Fruit fly (Drosophila melanogaster): ENCODE results near the gene CG5555.

The CG5555 gene

DNA sequence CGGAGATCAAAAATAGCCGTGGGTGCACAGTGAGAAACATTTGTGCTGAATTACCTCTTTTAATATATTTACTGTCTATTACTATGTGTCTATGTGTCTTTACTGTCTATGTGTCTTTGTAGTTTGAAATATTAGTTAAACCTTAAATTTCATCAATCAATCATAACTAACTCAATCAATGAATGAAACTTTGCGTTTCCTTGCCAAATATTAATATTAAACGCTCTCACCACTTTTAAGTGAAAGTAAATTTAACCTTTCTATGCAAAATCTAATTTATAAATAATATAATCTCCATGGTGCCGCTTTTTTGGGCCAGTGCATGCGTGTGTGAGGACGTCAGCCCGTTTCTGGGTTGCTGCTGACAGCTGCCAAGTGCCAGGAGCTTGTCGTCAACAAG lies 876 bp upstream of the CG5555 start (continued):
- TF ChIP-seq sr (GFP tag; IDR thresholded peaks at IDR 0.05) (no peak), disco-r (GFP tag; optimal IDR thresholded peaks at IDR 0.05) (no peak), rib (GFP tag; IDR thresholded peaks at IDR 0.05) (no peak), CG13424 (tag; optimal IDR thresholded peaks at IDR 0.05) (peak; percentile 28), CG3281 (GFP tag; optimal IDR thresholded peaks at IDR 0.05) (peak; percentile 20), Antp (GFP tag; optimal IDR thresholded peaks at IDR 0.05) (no peak), Dek (tag; optimal IDR thresholded peaks at IDR 0.05) (no peak), E2f2 (GFP tag; IDR thresholded peaks at IDR 0.05) (no peak), CG8290 (GFP tag; optimal IDR thresholded peaks at IDR 0.05) (no peak), CG8290 (tag; optimal IDR thresholded peaks at IDR 0.05) (peak in 1 of 2 experiments; percentile 16), seq (GFP tag; IDR thresholded peaks at IDR 0.05) (no peak), tap (tag; optimal IDR thresholded peaks at IDR 0.05) (no peak), CG7786 (GFP tag; optimal IDR thresholded peaks at IDR 0.05) (no peak), NK7.1 (GFP tag; optimal IDR thresholded peaks at IDR 0.05) (no peak), br (optimal IDR thresholded peaks at IDR 0.05) (no peak), CG6813 (GFP tag; optimal IDR thresholded peaks at IDR 0.05) (no peak), maf-S (GFP tag; optimal IDR thresholded peaks at IDR 0.05) (no peak), CG30403 (GFP tag; optimal IDR thresholded peaks at IDR 0.05) (peak; percentile 10), CG32772 (GFP tag; IDR thresholded peaks at IDR 0.05) (no peak), gsb (GFP tag; IDR thresholded peaks at IDR 0.05) (no peak), ttk (GFP tag; IDR thresholded peaks at IDR 0.05) (0 out of 2 replicates have a peak, but pooled peaks have one; percentile 6), CG4707 (GFP tag; optimal IDR thresholded peaks at IDR 0.05) (no peak), CG3847 (GFP tag; IDR thresholded peaks at IDR 0.05) (peak; percentile 21; the same call in 1 of the 2 replicates), sob (GFP tag; IDR thresholded peaks at IDR 0.05) (no peak), CG8281 (tag; optimal IDR thresholded peaks at IDR 0.05) (no peak), peb (GFP tag; IDR thresholded peaks at IDR 0.05) (no peak), gro (GFP tag; optimal IDR thresholded peaks at IDR 0.05) (no peak), CG3995 (GFP tag; optimal IDR thresholded peaks at IDR 0.05) (no peak), aop (GFP tag; IDR thresholded peaks at IDR 0.05) (no peak), Hand (GFP tag; optimal IDR thresholded peaks at IDR 0.05) (no peak), Gug (GFP tag; IDR thresholded peaks at IDR 0.05) (no peak), tin (GFP tag; optimal IDR thresholded peaks at IDR 0.05) (peak; percentile 5), NfI (GFP tag; optimal IDR thresholded peaks at IDR 0.05) (peak; percentile 15), gcm (GFP tag; optimal IDR thresholded peaks at IDR 0.05) (no peak), CG18619 (GFP tag; optimal IDR thresholded peaks at IDR 0.05) (no peak), CG1602 (GFP tag; optimal IDR thresholded peaks at IDR 0.05) (no peak), scrt (GFP tag; optimal IDR thresholded peaks at IDR 0.05) (no peak), CG7357 (GFP tag; IDR thresholded peaks at IDR 0.05) (no peak), CG30431 (GFP tag; optimal IDR thresholded peaks at IDR 0.05) (no peak), Ada2b (GFP tag; IDR thresholded peaks at IDR 0.05) (no peak), CG9437 (GFP tag; optimal IDR thresholded peaks at IDR 0.05) (no peak), CG4360 (GFP tag; IDR thresholded peaks at IDR 0.05) (no peak), CG13296 (GFP tag; optimal IDR thresholded peaks at IDR 0.05) (peak; percentile 10), vnd (GFP tag; IDR thresholded peaks at IDR 0.05; ENCODE audit: partially characterized antibody) (no peak), CG12659 (GFP tag; optimal IDR thresholded peaks at IDR 0.05) (peak; percentile 36), Blimp-1 (GFP tag; optimal IDR thresholded peaks at IDR 0.05) (no peak), CG7839 (tag; optimal IDR thresholded peaks at IDR 0.05) (peak; percentile 46), ssp (GFP tag; IDR thresholded peaks at IDR 0.05) (no peak), CG6765 (GFP tag; optimal IDR thresholded peaks at IDR 0.05) (no peak), ap (GFP tag; IDR thresholded peaks at IDR 0.05) (no peak), Ravus (GFP tag; IDR thresholded peaks at IDR 0.05) (no peak), her (GFP tag; optimal IDR thresholded peaks at IDR 0.05) (no peak), CG17912 (GFP tag; optimal IDR thresholded peaks at IDR 0.05) (no peak)
